Worm (Caenorhabditis elegans) whole organism, young adult: ENCODE results near the gene clec-64.

ENCODE experiments used
- T26A5.8 ChIP-seq: sonication (generic microtip); optimal IDR thresholded peaks from 2 replicates; lab custom pipeline; 2016; ENCODE audit warnings: missing genetic modification characterization, missing compliant biosample characterization
- attf-3 ChIP-seq: fragments of 200-800 bp; sonication (Bioruptor generic); conservative IDR thresholded peaks from 2 replicates; pipeline ENCODE4 v1.3.6; 2022; ENCODE audit warnings: missing genetic modification reagents, missing genetic modification characterization, missing compliant biosample characterization
- attf-5 ChIP-seq: fragments of 200-800 bp; sonication (Bioruptor generic); optimal IDR thresholded peaks from 2 replicates; lab custom pipeline; 2018; ENCODE audit warnings: mild to moderate bottlenecking, missing genetic modification characterization, missing compliant biosample characterization
- lag-1 ChIP-seq: fragments of 200-800 bp; sonication (Bioruptor generic); IDR thresholded peaks from 2 replicates; pipeline ENCODE4 v1.3.6; 2022; ENCODE audit warnings: missing genetic modification reagents, missing genetic modification characterization, missing compliant biosample characterization
- lin-35 ChIP-seq, 3 experiments: fragments of 150-350 bp in 2 of 3; sonication (generic microtip) in 1 of 3; optimal IDR thresholded peaks; 2 replicates each; lab custom pipeline; 2014 to 2018; ENCODE audit warnings: missing biosample characterization in 3 of 3, missing genetic modification characterization in 3 of 3, missing genetic modification reagents in 3 of 3
- lsl-1 ChIP-seq: fragments of 200-800 bp; sonication (Bioruptor generic); optimal IDR thresholded peaks from 2 replicates; lab custom pipeline; 2018; ENCODE audit warnings: mild to moderate bottlenecking, missing genetic modification characterization, moderate library complexity, missing compliant biosample characterization
- mcd-1 ChIP-seq: fragments of 200-800 bp; sonication (Bioruptor generic); IDR thresholded peaks from 2 replicates; pipeline ENCODE4 v1.3.6; 2022; ENCODE audit warnings: missing genetic modification reagents, missing genetic modification characterization, missing compliant biosample characterization
- nfya-1 ChIP-seq: sonication (generic microtip); optimal IDR thresholded peaks from 2 replicates; lab custom pipeline; 2017; ENCODE audit warnings: antibody characterized with exemption, missing compliant biosample characterization, missing genetic modification characterization, borderline replicate concordance; ENCODE audit not compliant: insufficient read depth
- zim-3 ChIP-seq: sonication (generic microtip); optimal IDR thresholded peaks from 2 replicates; lab custom pipeline; 2017; ENCODE audit warnings: mild to moderate bottlenecking, missing genetic modification characterization, moderate library complexity, missing compliant biosample characterization

DNA sequence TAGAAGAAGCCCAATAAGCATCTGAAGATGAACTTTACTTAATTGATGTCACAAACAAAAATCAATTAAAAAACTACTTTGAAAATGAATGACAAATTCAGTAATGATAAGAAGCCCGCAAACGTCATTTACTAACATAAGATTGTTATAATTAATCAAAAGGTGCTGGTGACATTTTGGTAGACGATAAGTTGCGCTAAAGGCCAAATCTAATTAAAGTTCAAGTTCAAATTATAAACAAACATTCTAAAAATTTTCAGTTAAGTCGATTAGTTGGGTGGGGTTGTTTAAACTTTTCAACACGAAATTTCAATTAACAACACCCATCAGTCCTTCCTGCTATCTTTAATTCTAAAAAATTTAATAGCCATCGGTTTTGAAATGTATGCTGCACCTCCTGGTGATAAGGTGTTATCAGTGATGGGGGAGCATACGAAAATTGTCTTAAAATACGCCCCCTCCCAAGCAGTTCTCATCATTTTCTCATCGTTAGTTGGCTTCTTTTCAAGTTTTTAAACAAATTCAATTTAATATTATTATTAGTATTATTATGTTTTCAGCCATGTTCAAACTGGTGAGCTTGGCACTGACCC, 2.9 kb upstream of the clec-64 start, which contains the start of the genes clec-62 and clec-63:
- TF ChIP-seq attf-5 (no peak), lsl-1 (GFP tag; lab: Kevin White, UChicago) (no peak), zim-3 (no peak), lin-35 (GFP tag; optimal IDR thresholded peaks at IDR 0.05; lab: Kevin White, UChicago) (no peak), attf-3 (GFP tag; lab: Robert Waterston, UW) (no peak), mcd-1 (GFP tag; lab: Robert Waterston, UW) (no peak), nfya-1 (no peak), T26A5.8 (no peak), lag-1 (no peak)
